7 fruit fly cellular contexts compared by ENCODE assay signal in the genomic region with DNA sequence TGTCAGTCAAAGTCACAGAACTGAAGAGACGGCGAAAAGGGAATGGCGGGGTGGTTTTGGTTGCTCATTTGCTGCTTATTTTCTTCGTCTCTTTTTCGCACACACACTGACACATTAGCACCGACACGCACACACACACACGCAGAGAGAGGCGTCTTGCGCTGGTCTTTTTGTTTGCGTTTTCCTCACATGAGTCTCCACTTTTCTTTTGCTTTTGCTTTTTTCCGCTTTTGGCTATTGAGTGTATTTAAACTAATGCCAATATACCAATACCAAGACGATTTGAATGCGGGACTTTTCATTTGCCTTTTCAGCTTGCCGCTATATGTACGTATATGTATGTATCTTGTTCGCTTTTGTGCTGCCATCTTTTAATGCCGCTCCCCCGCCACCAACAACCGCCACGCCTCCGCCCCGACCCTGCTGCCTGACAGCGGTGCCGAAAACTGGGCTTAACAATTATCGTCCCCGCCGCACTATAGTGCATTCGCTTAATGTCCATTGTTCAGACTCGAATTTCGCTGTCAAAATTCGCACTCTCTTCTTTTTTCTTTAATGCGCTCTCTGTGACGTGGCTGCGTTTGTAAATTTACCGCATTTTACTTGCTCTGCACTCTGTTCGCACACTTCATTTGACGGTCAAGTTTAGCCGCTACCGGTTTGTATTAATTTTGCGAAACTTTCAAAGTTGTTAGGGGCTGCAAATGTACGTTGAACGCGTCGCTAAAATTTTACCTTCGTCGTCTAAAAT.
TF ChIP-seq lines count a peak whose summit lies in the region.

A gene (plus strand): TSS at position 565 of the 751 bp plus-strand sequence.

- no peak for TF ChIP-seq CTCF in whole organism, embryonic (GFP tag; optimal IDR thresholded peaks at IDR 0.05; lab: Kevin White, UChicago)

TF ChIP-seq in Kc167, 6 proteins besides CTCF, POLR2A, EP300 and RAD21:
- peak; percentile 93 for TF ChIP-seq psq (optimal IDR thresholded peaks at IDR 0.05; lab: Kevin White, UChicago)
- no peak for TF ChIP-seq Myc (optimal IDR thresholded peaks at IDR 0.05; lab: Kevin White, UChicago)

TF ChIP-seq in whole organism, 6 proteins besides CTCF, POLR2A, EP300 and RAD21:
- TF ChIP-seq CG8478 (optimal IDR thresholded peaks at IDR 0.05; lab: Kevin White, UChicago) (no peak), Dll (optimal IDR thresholded peaks at IDR 0.05; lab: Kevin White, UChicago) (peak; percentile 72)

TF ChIP-seq in whole organism, adult, 20 proteins besides CTCF, POLR2A, EP300 and RAD21:
- TF ChIP-seq CG7101 (tag; optimal IDR thresholded peaks at IDR 0.05; lab: Kevin White, UChicago) (no peak), CG33017 (tag; optimal IDR thresholded peaks at IDR 0.05; lab: Kevin White, UChicago) (peak; percentile 61), CG5204 (GFP tag; optimal IDR thresholded peaks at IDR 0.05; lab: Kevin White, UChicago) (no peak), pad (GFP tag; optimal IDR thresholded peaks at IDR 0.05; lab: Kevin White, UChicago) (peak; percentile 82), CG11617 (GFP tag; optimal IDR thresholded peaks at IDR 0.05; lab: Kevin White, UChicago) (peak; percentile 45), cic (GFP tag; optimal IDR thresholded peaks at IDR 0.05; lab: Kevin White, UChicago) (peak; percentile 82), Mnt (GFP tag; optimal IDR thresholded peaks at IDR 0.05; lab: Kevin White, UChicago) (peak; percentile 61), CG12768 (GFP tag; optimal IDR thresholded peaks at IDR 0.05; lab: Kevin White, UChicago) (peak; percentile 77), kay (GFP tag; lab: Kevin White, UChicago; ENCODE audit: borderline replicate concordance) (peak; percentile 71)

TF ChIP-seq in whole organism, embryonic, 481 proteins besides CTCF, POLR2A, EP300 and RAD21 (continues in another document):
- no peak for TF ChIP-seq CG33213 (GFP tag; optimal IDR thresholded peaks at IDR 0.05; lab: Kevin White, UChicago)
- no peak for TF ChIP-seq H2.0 (GFP tag; IDR thresholded peaks at IDR 0.05; lab: Robert Waterston, UW)
- no peak for TF ChIP-seq BtbVII (GFP tag; optimal IDR thresholded peaks at IDR 0.05; lab: Kevin White, UChicago)
- TF ChIP-seq CG30431 (GFP tag; optimal IDR thresholded peaks at IDR 0.05; lab: Kevin White, UChicago) = no peak
- TF ChIP-seq MESR4 (GFP tag; optimal IDR thresholded peaks at IDR 0.05; lab: Kevin White, UChicago) = peak; percentile 58
- TF ChIP-seq chn (GFP tag; optimal IDR thresholded peaks at IDR 0.05; lab: Kevin White, UChicago) = no peak
- peak; percentile 32; the same call in 1 of the 2 replicates for TF ChIP-seq tna (GFP tag; IDR thresholded peaks at IDR 0.05; lab: Robert Waterston, UW; ENCODE audit: partially characterized antibody)
- no peak for TF ChIP-seq CG16815 (GFP tag; optimal IDR thresholded peaks at IDR 0.05; lab: Kevin White, UChicago)
- no peak for TF ChIP-seq Abd-B (GFP tag; optimal IDR thresholded peaks at IDR 0.05; lab: Kevin White, UChicago)
- TF ChIP-seq sim (GFP tag; IDR thresholded peaks at IDR 0.05; lab: Robert Waterston, UW) = no peak
- TF ChIP-seq Dek (tag; optimal IDR thresholded peaks at IDR 0.05; lab: Kevin White, UChicago) = no peak
- no peak for TF ChIP-seq CG14860 (GFP tag; IDR thresholded peaks at IDR 0.05; lab: Robert Waterston, UW; ENCODE audit: partially characterized antibody)
- TF ChIP-seq B-H1 (GFP tag; IDR thresholded peaks at IDR 0.05; lab: Robert Waterston, UW) = no peak
- TF ChIP-seq unpg (GFP tag; optimal IDR thresholded peaks at IDR 0.05; lab: Kevin White, UChicago) = no peak
- TF ChIP-seq Dfd (GFP tag; optimal IDR thresholded peaks at IDR 0.05; lab: Kevin White, UChicago) = peak in 1 of 2 experiments; percentile 17
- TF ChIP-seq Usf (GFP tag; optimal IDR thresholded peaks at IDR 0.05; lab: Kevin White, UChicago) = no peak
- TF ChIP-seq Dll (GFP tag; IDR thresholded peaks at IDR 0.05; lab: Robert Waterston, UW; ENCODE audit: partially characterized antibody) = no peak

TF ChIP-seq in whole organism, prepupa, 60 proteins besides CTCF, POLR2A, EP300 and RAD21 (continues in another document):
- TF ChIP-seq CG6163 (GFP tag; IDR thresholded peaks at IDR 0.05; lab: Robert Waterston, UW) (peak; percentile 73; the same call in 2 of the 3 replicates), Sox14 (GFP tag; optimal IDR thresholded peaks at IDR 0.05; lab: Kevin White, UChicago) (no peak), svp (GFP tag; lab: Kevin White, UChicago) (peak; percentile 55), CG3919 (GFP tag; optimal IDR thresholded peaks at IDR 0.05; lab: Kevin White, UChicago) (peak; percentile 6), CG15336 (GFP tag; IDR thresholded peaks at IDR 0.05; lab: Robert Waterston, UW) (peak; percentile 57), CG6276 (GFP tag; optimal IDR thresholded peaks at IDR 0.05; lab: Kevin White, UChicago) (peak; percentile 74), fkh (GFP tag; optimal IDR thresholded peaks at IDR 0.05; lab: Kevin White, UChicago) (peak; percentile 66), Smox (GFP tag; optimal IDR thresholded peaks at IDR 0.05; lab: Kevin White, UChicago) (no peak), Lpt (GFP tag; optimal IDR thresholded peaks at IDR 0.05; lab: Kevin White, UChicago) (peak; percentile 39), CG32006 (GFP tag; optimal IDR thresholded peaks at IDR 0.05; lab: Kevin White, UChicago) (peak; percentile 34), eg (GFP tag; IDR thresholded peaks at IDR 0.05; lab: Robert Waterston, UW) (peak; percentile 79), fd85E (GFP tag; optimal IDR thresholded peaks at IDR 0.05; lab: Kevin White, UChicago) (peak; percentile 15), CG6808 (GFP tag; optimal IDR thresholded peaks at IDR 0.05; lab: Kevin White, UChicago) (peak; percentile 56), CG6854 (GFP tag; optimal IDR thresholded peaks at IDR 0.05; lab: Kevin White, UChicago) (peak; percentile 2), CG16779 (tag; optimal IDR thresholded peaks at IDR 0.05; lab: Kevin White, UChicago) (peak; percentile 56), ss (GFP tag; optimal IDR thresholded peaks at IDR 0.05; lab: Kevin White, UChicago) (peak; percentile 36 to 55), Eip75B (GFP tag; optimal IDR thresholded peaks at IDR 0.05; lab: Kevin White, UChicago) (no peak), CG11902 (GFP tag; optimal IDR thresholded peaks at IDR 0.05; lab: Kevin White, UChicago) (no peak)

TF ChIP-seq in whole organism, pupa, 21 proteins besides CTCF, POLR2A, EP300 and RAD21 (continues in another document):
- TF ChIP-seq fd96Ca (GFP tag; IDR thresholded peaks at IDR 0.05; lab: Robert Waterston, UW) (peak; percentile 55; the same call in 2 of the 3 replicates), CG8301 (tag; optimal IDR thresholded peaks at IDR 0.05; lab: Kevin White, UChicago) (peak; percentile 31), CG12605 (GFP tag; IDR thresholded peaks at IDR 0.05; lab: Robert Waterston, UW) (peak; percentile 28; the same call in 1 of the 2 replicates), CG14655 (GFP tag; optimal IDR thresholded peaks at IDR 0.05; lab: Kevin White, UChicago) (no peak), Ets98B (GFP tag; IDR thresholded peaks at IDR 0.05; lab: Robert Waterston, UW) (peak; percentile 65), Pif1A (GFP tag; optimal IDR thresholded peaks at IDR 0.05; lab: Kevin White, UChicago) (no peak), CG10348 (GFP tag; IDR thresholded peaks at IDR 0.05; lab: Robert Waterston, UW) (no peak), CG8159 (tag; optimal IDR thresholded peaks at IDR 0.05; lab: Kevin White, UChicago) (no peak), rn (GFP tag; IDR thresholded peaks at IDR 0.05; lab: Robert Waterston, UW) (no peak), CG34367 (tag; optimal IDR thresholded peaks at IDR 0.05; lab: Kevin White, UChicago) (peak; percentile 13), D1 (tag; optimal IDR thresholded peaks at IDR 0.05; lab: Kevin White, UChicago) (no peak), CG15710 (tag; optimal IDR thresholded peaks at IDR 0.05; lab: Kevin White, UChicago) (peak; percentile 12), CG32121 (GFP tag; IDR thresholded peaks at IDR 0.05; lab: Robert Waterston, UW) (peak; percentile 73), Snoo (tag; optimal IDR thresholded peaks at IDR 0.05; lab: Kevin White, UChicago) (no peak), CG4496 (GFP tag; IDR thresholded peaks at IDR 0.05; lab: Robert Waterston, UW) (peak; percentile 72; the same call in 2 of the 3 replicates), CG9948 (tag; optimal IDR thresholded peaks at IDR 0.05; lab: Kevin White, UChicago) (no peak), gl (tag; optimal IDR thresholded peaks at IDR 0.05; lab: Kevin White, UChicago) (no peak), Pif1B (GFP tag; optimal IDR thresholded peaks at IDR 0.05; lab: Kevin White, UChicago) (no peak), EcR (GFP tag; optimal IDR thresholded peaks at IDR 0.05; lab: Kevin White, UChicago) (no peak)

TF ChIP-seq in whole organism, wandering third instar larva, 38 proteins besides CTCF, POLR2A, EP300 and RAD21:
- TF ChIP-seq woc (GFP tag; optimal IDR thresholded peaks at IDR 0.05; lab: Kevin White, UChicago) = no peak
- TF ChIP-seq dmrt93B (GFP tag; optimal IDR thresholded peaks at IDR 0.05; lab: Kevin White, UChicago) = no peak
- TF ChIP-seq Rel (GFP tag; optimal IDR thresholded peaks at IDR 0.05; lab: Kevin White, UChicago) = no peak
- TF ChIP-seq Rel (tag; optimal IDR thresholded peaks at IDR 0.05; lab: Kevin White, UChicago) = peak; percentile 84
- peak; percentile 2 for TF ChIP-seq Sp1 (GFP tag; optimal IDR thresholded peaks at IDR 0.05; lab: Kevin White, UChicago)
- no peak for TF ChIP-seq CG32264 (GFP tag; optimal IDR thresholded peaks at IDR 0.05; lab: Kevin White, UChicago)
- TF ChIP-seq psq (GFP tag; optimal IDR thresholded peaks at IDR 0.05; lab: Kevin White, UChicago) = peak; percentile 94
- TF ChIP-seq Vsx2 (GFP tag; optimal IDR thresholded peaks at IDR 0.05; lab: Kevin White, UChicago; ENCODE audit: partially characterized antibody) = no peak
- TF ChIP-seq jim (GFP tag; optimal IDR thresholded peaks at IDR 0.05; lab: Kevin White, UChicago) = peak; percentile 37
- no peak for TF ChIP-seq ey (GFP tag; optimal IDR thresholded peaks at IDR 0.05; lab: Kevin White, UChicago)
- TF ChIP-seq lola (GFP tag; optimal IDR thresholded peaks at IDR 0.05; lab: Kevin White, UChicago) = no peak
- TF ChIP-seq CrebA (GFP tag; optimal IDR thresholded peaks at IDR 0.05; lab: Kevin White, UChicago; ENCODE audit: borderline replicate concordance) = no peak
- no peak for TF ChIP-seq GATAd (GFP tag; optimal IDR thresholded peaks at IDR 0.05; lab: Kevin White, UChicago)
- TF ChIP-seq usp (GFP tag; optimal IDR thresholded peaks at IDR 0.05; lab: Kevin White, UChicago) = no peak
- peak; percentile 18 for TF ChIP-seq N (GFP tag; optimal IDR thresholded peaks at IDR 0.05; lab: Kevin White, UChicago)
- no peak for TF ChIP-seq CG9705 (GFP tag; optimal IDR thresholded peaks at IDR 0.05; lab: Kevin White, UChicago)
TF ChIP-seq in whole organism, wandering third instar larva: peak in this region for 5.
